Worm (Caenorhabditis elegans): ENCODE measurements around the gene T16G12.4.
"Not testable (repeated sequence)": the region's sequence is repeated elsewhere in the genome, so short reads cannot be mapped to it uniquely, and the experiment has no call there.

Gene T16G12.4

DNA sequence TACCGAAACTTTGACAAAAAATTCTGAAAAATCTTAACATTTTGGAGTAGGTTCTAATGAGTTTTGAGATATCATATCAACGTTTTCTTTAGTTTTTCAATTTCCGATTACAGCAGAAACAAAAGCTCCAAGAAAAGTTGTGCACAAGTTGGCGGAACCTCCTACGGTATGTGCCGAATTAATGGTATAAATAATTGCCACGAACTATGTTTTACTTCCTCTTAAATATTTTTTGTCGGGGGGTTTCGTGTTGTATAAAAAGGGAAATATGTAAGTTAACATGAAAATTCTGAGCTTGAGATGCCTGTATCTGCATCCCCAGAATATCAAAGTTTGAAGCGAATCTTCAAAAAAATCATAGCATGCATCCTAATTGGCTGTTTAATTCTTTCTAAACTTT lies 23.7 kb upstream of the T16G12.4 start, which contains the start of gene M04D8.8:
TSS of gene M04D8.8 (plus strand) at position 301 of the 400 bp plus-strand sequence.
- TF ChIP-seq nhr-28 (tag; optimal IDR thresholded peaks at IDR 0.05), result no peak
- TF ChIP-seq mls-2 (tag; optimal IDR thresholded peaks at IDR 0.05), result no peak
- no peak for TF ChIP-seq M03D4.4 (tag; optimal IDR thresholded peaks at IDR 0.05)

DNA sequence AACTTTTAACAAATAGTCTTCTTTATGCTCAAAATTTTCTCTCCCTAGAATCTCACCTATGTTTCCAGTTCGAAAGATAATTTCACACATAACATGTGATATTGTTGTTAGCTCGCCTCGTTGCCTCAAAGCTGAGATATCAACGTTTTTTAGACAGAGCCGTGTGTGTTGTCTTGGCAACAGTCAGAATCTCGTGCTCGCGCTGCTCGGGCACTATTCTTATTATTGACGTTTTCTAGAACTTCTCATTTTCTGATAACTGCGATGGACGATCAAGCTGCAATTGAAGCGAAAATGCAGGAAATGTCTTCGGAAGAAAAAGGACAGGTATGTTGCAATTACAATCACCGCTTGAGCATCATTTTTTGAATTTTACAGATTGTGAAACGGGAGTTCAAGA lies 21.8 kb upstream of the T16G12.4 start, which contains the start of gene xbx-3:
TSS of gene xbx-3 (plus strand) at position 163 of the 400 bp plus-strand sequence.
- TF ChIP-seq ceh-39 (tag; optimal IDR thresholded peaks at IDR 0.05) (no peak), cnd-1 (tag; optimal IDR thresholded peaks at IDR 0.05) (no peak), ztf-11 (tag; optimal IDR thresholded peaks at IDR 0.05) (no peak)

DNA sequence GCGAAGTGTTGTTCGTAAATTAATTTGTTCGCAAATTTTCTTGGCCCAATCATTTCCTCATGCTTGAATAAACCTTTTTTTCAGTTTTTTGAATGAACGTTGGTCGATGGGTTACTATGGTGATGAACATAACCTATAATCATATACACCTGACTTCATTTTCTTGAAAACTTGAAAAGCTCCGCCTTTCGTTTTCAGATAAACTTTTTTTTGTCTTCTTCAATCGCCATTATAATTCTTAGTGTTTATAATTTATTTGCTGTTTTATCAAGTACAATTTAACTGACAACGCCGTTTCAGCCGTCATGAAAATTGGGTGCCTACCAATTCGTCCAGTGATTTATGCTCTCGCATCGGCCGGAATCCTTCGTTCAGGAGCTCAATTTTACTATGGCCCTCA lies 20.5 kb upstream of the T16G12.4 start, which contains the start of gene M04D8.7:
TSS of gene M04D8.7 (plus strand) at position 301 of the 400 bp plus-strand sequence.
- no peak for TF ChIP-seq bed-3 (GFP tag; optimal IDR thresholded peaks at IDR 0.05)
- no peak for TF ChIP-seq hlh-1 (tag; optimal IDR thresholded peaks at IDR 0.05)
- TF ChIP-seq snpc-4 (tag; optimal IDR thresholded peaks at IDR 0.05), result no peak
- no peak for TF ChIP-seq mab-5 (tag; optimal IDR thresholded peaks at IDR 0.05)
- no peak for TF ChIP-seq ceh-43 (GFP tag; optimal IDR thresholded peaks at IDR 0.05)

DNA sequence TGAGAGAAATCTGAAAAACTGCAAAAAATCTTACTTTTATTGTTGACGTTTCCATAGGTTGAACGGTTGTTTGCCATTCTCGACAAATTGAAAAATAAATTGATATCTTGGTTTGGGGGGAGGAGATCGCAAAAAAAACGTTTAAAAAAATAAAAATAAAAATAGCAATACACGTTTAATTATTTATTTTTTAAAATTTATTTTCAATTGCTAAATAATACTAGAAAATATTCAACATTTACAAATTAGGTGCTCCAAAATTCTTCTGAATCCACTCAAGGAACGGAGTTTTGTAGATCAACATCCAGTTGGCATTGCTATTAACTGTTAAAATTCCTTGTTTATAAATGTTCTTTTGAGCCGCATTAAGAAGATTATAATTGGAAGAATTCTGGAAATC lies 17.6 kb upstream of the T16G12.4 start, which contains the start of gene T16G12.7:
TSS of gene T16G12.7 (minus strand) at position 101 of the 400 bp plus-strand sequence.
- TF ChIP-seq drap-1 (GFP tag; optimal IDR thresholded peaks at IDR 0.05), result no peak

DNA sequence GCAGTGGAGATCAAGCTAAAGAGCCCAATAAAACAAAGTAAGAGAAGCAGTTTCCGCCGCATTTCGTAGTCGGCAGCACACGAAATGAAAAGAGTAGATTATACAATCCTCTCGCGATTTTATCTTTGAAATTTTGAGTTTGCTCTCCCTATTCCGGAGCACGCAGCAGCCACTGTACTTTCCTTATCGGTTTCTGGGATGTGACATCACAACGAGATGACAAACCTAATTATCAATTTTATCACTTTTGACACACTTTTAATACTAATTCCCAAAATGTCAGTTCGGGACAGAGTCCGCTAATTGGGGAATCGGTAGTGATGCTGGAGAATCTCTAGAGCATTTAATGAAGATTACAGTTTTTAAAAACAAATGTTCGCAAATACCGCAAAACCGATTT lies 7.9 kb upstream of the T16G12.4 start, which contains the start of gene T16G12.1:
TSS of gene T16G12.1 (minus strand) at position 176 of the 400 bp plus-strand sequence.
- TF ChIP-seq hlh-1 (tag; optimal IDR thresholded peaks at IDR 0.05) (no peak), zip-8 (tag; optimal IDR thresholded peaks at IDR 0.05) (no peak), nhr-2 (tag; optimal IDR thresholded peaks at IDR 0.05) (no peak), ceh-43 (GFP tag; optimal IDR thresholded peaks at IDR 0.05) (no peak), tbx-8 (GFP tag; optimal IDR thresholded peaks at IDR 0.05) (no peak), nhr-76 (tag; optimal IDR thresholded peaks at IDR 0.05) (no peak), nhr-12 (tag; optimal IDR thresholded peaks at IDR 0.05) (no peak), elt-1 (tag; optimal IDR thresholded peaks at IDR 0.05; ENCODE audit: borderline replicate concordance, insufficient read depth) (no peak), elt-3 (tag; optimal IDR thresholded peaks at IDR 0.05) (no peak), ceh-83 (GFP tag; optimal IDR thresholded peaks at IDR 0.05) (no peak), unc-120 (tag; optimal IDR thresholded peaks at IDR 0.05; ENCODE audit: poor library complexity, severe bottlenecking) (no peak), mls-2 (tag; optimal IDR thresholded peaks at IDR 0.05) (no peak)

DNA sequence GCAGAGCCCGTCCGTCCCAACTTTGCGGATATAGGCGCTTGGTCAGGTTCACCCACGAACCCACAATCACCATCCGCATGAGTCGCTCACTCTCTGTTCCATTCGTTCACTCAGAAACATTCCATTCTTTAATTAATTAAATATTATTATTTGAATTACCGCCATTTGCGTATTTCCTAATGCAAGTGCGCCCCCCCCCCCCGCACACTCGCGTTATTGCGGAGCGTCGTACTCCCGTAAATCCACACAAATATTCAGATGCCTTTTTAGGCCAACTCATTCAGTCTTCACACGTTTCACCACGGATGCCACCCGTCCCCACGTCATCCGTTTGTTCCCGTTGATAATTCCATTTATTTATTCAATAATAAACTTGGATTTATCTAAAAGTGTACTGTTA lies 7.3 kb upstream of the T16G12.4 start, which contains the start of gene T16G12.3:
TSS of gene T16G12.3 (plus strand) at position 301 of the 400 bp plus-strand sequence.
- TF ChIP-seq flh-1 (GFP tag; optimal IDR thresholded peaks at IDR 0.05); blmp-1 (tag; optimal IDR thresholded peaks at IDR 0.05); hlh-1 (tag; optimal IDR thresholded peaks at IDR 0.05): not testable (repeated sequence)

DNA sequence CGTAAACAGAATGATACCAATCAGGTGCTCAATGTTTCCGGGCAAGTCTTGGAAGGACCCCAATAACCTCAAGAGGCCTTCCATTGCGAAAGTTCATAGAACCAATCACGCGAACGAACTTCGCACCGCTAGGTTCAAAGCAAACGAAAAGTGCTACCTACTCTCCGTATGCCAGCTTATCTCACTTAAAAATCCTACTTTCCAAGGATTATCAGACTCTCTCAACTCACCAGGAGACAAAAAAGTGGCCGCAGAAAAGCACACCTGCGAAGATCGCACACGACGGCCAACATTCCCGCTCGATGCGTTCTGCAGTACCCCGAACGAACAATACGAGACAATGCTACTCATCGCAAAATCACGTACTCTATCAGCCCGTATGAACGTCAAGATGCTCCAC lies 4.3 kb upstream of the T16G12.4 start, which contains the start of gene T16G12.12:
TSS of gene T16G12.12 (plus strand) at position 301 of the 400 bp plus-strand sequence.
- TF ChIP-seq lin-13 (tag; optimal IDR thresholded peaks at IDR 0.05); unc-62 (GFP tag; optimal IDR thresholded peaks at IDR 0.05); ham-2 (GFP tag; optimal IDR thresholded peaks at IDR 0.05): not testable (repeated sequence)

DNA sequence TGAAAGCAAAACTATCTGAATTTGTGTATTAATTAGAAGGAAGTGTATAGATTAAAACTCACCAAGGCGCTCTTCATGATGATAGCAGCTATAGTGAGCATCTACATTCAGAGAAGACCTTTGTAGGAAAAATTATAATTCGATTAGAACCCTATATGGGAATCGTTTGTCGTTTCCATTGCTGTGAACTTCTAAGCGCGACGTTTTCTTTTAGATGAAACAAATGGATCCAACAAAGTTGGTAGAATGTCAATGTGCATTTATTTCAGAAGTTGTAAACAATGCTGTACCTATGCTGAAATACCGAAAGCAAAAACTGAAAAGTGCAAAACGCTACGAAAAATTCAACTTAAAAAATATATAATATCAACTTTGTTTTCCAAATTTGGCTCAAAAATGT lies 1.6 kb upstream of the T16G12.4 start, which contains the start of gene T16G12.10:
TSS of gene T16G12.10 (minus strand) at position 101 of the 400 bp plus-strand sequence.
- TF ChIP-seq pha-4 (tag; optimal IDR thresholded peaks at IDR 0.05) (no peak), ceh-39 (tag; optimal IDR thresholded peaks at IDR 0.05) (no peak), zip-8 (tag; optimal IDR thresholded peaks at IDR 0.05) (no peak), sptf-1 (tag; optimal IDR thresholded peaks at IDR 0.05) (no peak), nhr-12 (tag; optimal IDR thresholded peaks at IDR 0.05) (no peak), drap-1 (GFP tag; optimal IDR thresholded peaks at IDR 0.05) (no peak), unc-62 (GFP tag; optimal IDR thresholded peaks at IDR 0.05) (no peak), lin-32 (GFP tag; optimal IDR thresholded peaks at IDR 0.05) (no peak), lin-13 (tag; optimal IDR thresholded peaks at IDR 0.05) (no peak), ztf-11 (tag; optimal IDR thresholded peaks at IDR 0.05) (no peak), nhr-76 (tag; optimal IDR thresholded peaks at IDR 0.05) (no peak), hlh-1 (tag; optimal IDR thresholded peaks at IDR 0.05) (no peak), mep-1 (tag; optimal IDR thresholded peaks at IDR 0.05) (no peak)
